Fruit fly (Drosophila melanogaster) whole organism, embryonic: ENCODE data around the gene Sam-S.

ENCODE experiments used
- ATbp ChIP-seq: fragments of 200-800 bp; sonication (Bioruptor generic); optimal IDR thresholded peaks from 2 replicates; lab custom pipeline; 2017; ENCODE audit warnings: missing biosample characterization, mild to moderate bottlenecking, missing genetic modification characterization, missing genetic modification reagents
- Bgb ChIP-seq: fragments of 200-800 bp; sonication (Bioruptor generic); IDR thresholded peaks from 2 replicates; pipeline ENCODE4 v1.3.6; 2022; ENCODE audit warnings: missing biosample characterization, missing genetic modification characterization; ENCODE audit not compliant: partially characterized antibody
- CG10366 ChIP-seq: fragments of 200-800 bp; sonication (Bioruptor generic); IDR thresholded peaks from 2 replicates; pipeline ENCODE4 v1.3.6; 2022; ENCODE audit warnings: missing biosample characterization, missing genetic modification characterization
- CG10543 ChIP-seq: fragments of 200-800 bp; sonication (Bioruptor generic); optimal IDR thresholded peaks from 3 replicates; lab custom pipeline; 2017; ENCODE audit warnings: missing biosample characterization, mild to moderate bottlenecking, missing genetic modification characterization, moderate library complexity
- CG12299 ChIP-seq: fragments of 200-800 bp; sonication (Bioruptor generic); optimal IDR thresholded peaks from 2 replicates; lab custom pipeline; 2018; ENCODE audit warnings: missing biosample characterization, mild to moderate bottlenecking, missing genetic modification characterization
- CG1233 ChIP-seq: fragments of 200-800 bp; sonication (Bioruptor generic); optimal IDR thresholded peaks from 4 replicates; lab custom pipeline; 2018; ENCODE audit warnings: missing biosample characterization, mild to moderate bottlenecking, missing genetic modification characterization
- CG12391 ChIP-seq: fragments of 200-800 bp; sonication (Bioruptor generic); optimal IDR thresholded peaks from 3 replicates; lab custom pipeline; 2018; ENCODE audit warnings: missing biosample characterization, mild to moderate bottlenecking, missing genetic modification characterization, moderate library complexity
- CG14441 ChIP-seq: fragments of 200-800 bp; sonication (Bioruptor generic); IDR thresholded peaks from 2 replicates; pipeline ENCODE4 v1.3.6; 2022; ENCODE audit warnings: missing biosample characterization, missing genetic modification characterization
- CG14667 ChIP-seq: fragments of 200-800 bp; sonication (Bioruptor generic); IDR thresholded peaks from 2 replicates; pipeline ENCODE4 v1.3.6; 2022; ENCODE audit warnings: missing biosample characterization, missing genetic modification characterization
- CG1603 ChIP-seq: fragments of 200-800 bp; sonication (Bioruptor generic); optimal IDR thresholded peaks from 2 replicates; lab custom pipeline; 2019; ENCODE audit warnings: missing biosample characterization, mild to moderate bottlenecking, missing genetic modification characterization, moderate library complexity
- CG17568 ChIP-seq: fragments of 200-800 bp; sonication (Bioruptor generic); optimal IDR thresholded peaks from 2 replicates; lab custom pipeline; 2018; ENCODE audit warnings: missing biosample characterization, mild to moderate bottlenecking, missing genetic modification characterization, moderate library complexity
- CG17829 ChIP-seq: fragments of 200-800 bp; optimal IDR thresholded peaks from 2 replicates; lab custom pipeline; 2019; ENCODE audit warnings: missing biosample characterization, mild to moderate bottlenecking, missing genetic modification characterization, moderate library complexity
- CG18476 ChIP-seq: fragments of 200-800 bp; sonication (Bioruptor generic); optimal IDR thresholded peaks from 2 replicates; lab custom pipeline; 2016; ENCODE audit warnings: missing biosample characterization, mild to moderate bottlenecking, missing genetic modification characterization
- CG18599 ChIP-seq: fragments of 200-800 bp; sonication (Bioruptor generic); optimal IDR thresholded peaks from 3 replicates; lab custom pipeline; 2017; ENCODE audit warnings: missing biosample characterization, missing genetic modification characterization, mild to moderate bottlenecking, moderate library complexity, missing genetic modification reagents
- CG2129 ChIP-seq: fragments of 200-800 bp; sonication (Bioruptor generic); IDR thresholded peaks from 2 replicates; pipeline ENCODE4 v1.3.6; 2022; ENCODE audit warnings: missing biosample characterization, missing genetic modification characterization; ENCODE audit not compliant: partially characterized antibody
- CG2678 ChIP-seq: fragments of 200-800 bp; sonication (Bioruptor generic); optimal IDR thresholded peaks from 3 replicates; lab custom pipeline; 2019; ENCODE audit warnings: missing biosample characterization, mild to moderate bottlenecking, missing genetic modification characterization, moderate library complexity
- CG31224 ChIP-seq: fragments of 200-800 bp; sonication (Bioruptor generic); IDR thresholded peaks from 2 replicates; pipeline ENCODE4 v1.3.6; 2022; ENCODE audit warnings: missing biosample characterization, missing genetic modification characterization
- CG34376 ChIP-seq: fragments of 200-800 bp; sonication (Bioruptor generic); optimal IDR thresholded peaks from 2 replicates; lab custom pipeline; 2018; ENCODE audit warnings: missing biosample characterization, mild to moderate bottlenecking, missing genetic modification characterization
- CG4617 ChIP-seq: fragments of 200-800 bp; sonication (Bioruptor generic); optimal IDR thresholded peaks from 3 replicates; lab custom pipeline; 2016; ENCODE audit warnings: missing biosample characterization, missing genetic modification characterization, borderline replicate concordance
- CG4820 ChIP-seq: fragments of 200-800 bp; sonication (Bioruptor generic); optimal IDR thresholded peaks from 3 replicates; lab custom pipeline; 2016; ENCODE audit warnings: missing biosample characterization, missing genetic modification characterization
- CG6765 ChIP-seq: fragments of 200-800 bp; sonication (Bioruptor generic); optimal IDR thresholded peaks from 3 replicates; lab custom pipeline; 2017; ENCODE audit warnings: missing biosample characterization, mild to moderate bottlenecking, missing genetic modification characterization
- CG7745 ChIP-seq: fragments of 200-800 bp; sonication (Bioruptor generic); optimal IDR thresholded peaks from 2 replicates; lab custom pipeline; 2018; ENCODE audit warnings: missing biosample characterization, mild to moderate bottlenecking, missing genetic modification characterization, moderate library complexity
- CG9727 ChIP-seq: fragments of 200-800 bp; sonication (Bioruptor generic); optimal IDR thresholded peaks from 3 replicates; lab custom pipeline; 2017; ENCODE audit warnings: missing biosample characterization, mild to moderate bottlenecking, missing genetic modification characterization
- CoRest ChIP-seq: fragments of 200-800 bp; sonication (Bioruptor generic); optimal IDR thresholded peaks from 3 replicates; lab custom pipeline; 2018; ENCODE audit warnings: missing biosample characterization, mild to moderate bottlenecking, missing genetic modification characterization, moderate library complexity
- Dek ChIP-seq: fragments of 200-800 bp; sonication (Bioruptor generic); optimal IDR thresholded peaks from 3 replicates; lab custom pipeline; 2019; ENCODE audit warnings: missing biosample characterization, mild to moderate bottlenecking, missing genetic modification characterization, moderate library complexity
- Doc2 ChIP-seq: fragments of 200-800 bp; sonication (Bioruptor generic); IDR thresholded peaks from 2 replicates; pipeline ENCODE4 v1.3.6; 2022; ENCODE audit warnings: missing biosample characterization, missing genetic modification characterization
- Drgx ChIP-seq: fragments of 200-800 bp; sonication (Bioruptor generic); IDR thresholded peaks from 2 replicates; pipeline ENCODE4 v1.3.6; 2022; ENCODE audit warnings: missing biosample characterization, missing genetic modification characterization
- Ets97D ChIP-seq: fragments of 200-800 bp; sonication (Bioruptor generic); optimal IDR thresholded peaks from 3 replicates; lab custom pipeline; 2016; ENCODE audit warnings: missing biosample characterization, missing genetic modification characterization
- Hr51 ChIP-seq, 2 experiments: fragments of 200-800 bp; sonication (Bioruptor generic); optimal IDR thresholded peaks; 2 replicates in 1 of 2; 3 replicates in 1 of 2; lab custom pipeline; 2016 to 2018; ENCODE audit warnings: missing biosample characterization in 2 of 2, missing genetic modification characterization in 2 of 2, mild to moderate bottlenecking in 1 of 2, moderate library complexity in 1 of 2
- Hr78 ChIP-seq, 2 experiments: fragments of 200-800 bp in 1 of 2; fragments of >200 bp in 1 of 2; sonication (Bioruptor generic) in 1 of 2; optimal IDR thresholded peaks; 2 replicates each; lab custom pipeline; 2017 to 2019; ENCODE audit warnings: missing biosample characterization in 2 of 2, missing genetic modification characterization in 2 of 2, mild to moderate bottlenecking in 1 of 2, moderate library complexity in 1 of 2
- NK7.1 ChIP-seq: fragments of 200-800 bp; sonication (Bioruptor generic); optimal IDR thresholded peaks from 3 replicates; lab custom pipeline; 2016; ENCODE audit warnings: missing biosample characterization, missing genetic modification characterization
- NfI ChIP-seq: fragments of 200-800 bp; sonication (Bioruptor generic); optimal IDR thresholded peaks from 3 replicates; lab custom pipeline; 2018; ENCODE audit warnings: missing biosample characterization, mild to moderate bottlenecking, missing genetic modification characterization, moderate library complexity
- Oli ChIP-seq: fragments of 200-800 bp; sonication (Bioruptor generic); optimal IDR thresholded peaks from 2 replicates; lab custom pipeline; 2018; ENCODE audit warnings: missing biosample characterization, mild to moderate bottlenecking, missing genetic modification characterization, moderate library complexity
- PHDP ChIP-seq: fragments of 200-800 bp; sonication (Bioruptor generic); optimal IDR thresholded peaks from 3 replicates; lab custom pipeline; 2018; ENCODE audit warnings: missing biosample characterization, mild to moderate bottlenecking, missing genetic modification characterization, moderate library complexity
- Pdp1 ChIP-seq, 2 experiments: fragments of 200-800 bp; sonication (Bioruptor generic); optimal IDR thresholded peaks; 3 replicates each; lab custom pipeline; 2016; ENCODE audit warnings: missing biosample characterization in 2 of 2, missing genetic modification characterization in 2 of 2, mild to moderate bottlenecking in 1 of 2, moderate library complexity in 1 of 2
- Ravus ChIP-seq: fragments of 200-800 bp; sonication (Bioruptor generic); IDR thresholded peaks from 2 replicates; pipeline ENCODE4 v1.3.6; 2022; ENCODE audit warnings: missing biosample characterization, missing genetic modification characterization
- Sin3A ChIP-seq: fragments of >200 bp; optimal IDR thresholded peaks from 2 replicates; lab custom pipeline; 2018
- bsh ChIP-seq, 2 experiments: fragments of 200-800 bp; sonication (Bioruptor generic); optimal IDR thresholded peaks; 2 replicates each; lab custom pipeline; 2017 to 2018; ENCODE audit warnings: mild to moderate bottlenecking in 2 of 2, missing biosample characterization in 2 of 2, missing genetic modification characterization in 2 of 2, moderate library complexity in 1 of 2
- cas ChIP-seq: fragments of 200-800 bp; sonication (Bioruptor generic); IDR thresholded peaks from 2 replicates; pipeline ENCODE4 v1.3.6; 2022; ENCODE audit warnings: missing biosample characterization, missing genetic modification characterization
- en ChIP-seq: fragments of 200-800 bp; sonication (Bioruptor generic); optimal IDR thresholded peaks from 2 replicates; lab custom pipeline; 2016; ENCODE audit warnings: missing biosample characterization, missing genetic modification characterization
- exex ChIP-seq: fragments of 200-800 bp; sonication (Bioruptor generic); optimal IDR thresholded peaks from 4 replicates; lab custom pipeline; 2018; ENCODE audit warnings: missing biosample characterization, mild to moderate bottlenecking, missing genetic modification characterization, moderate library complexity
- fd3F ChIP-seq: fragments of 200-800 bp; sonication (Bioruptor generic); optimal IDR thresholded peaks from 2 replicates; lab custom pipeline; 2018; ENCODE audit warnings: missing biosample characterization, mild to moderate bottlenecking, missing genetic modification characterization, moderate library complexity
- kah ChIP-seq: fragments of 200-800 bp; sonication (Bioruptor generic); optimal IDR thresholded peaks from 2 replicates; lab custom pipeline; 2018; ENCODE audit warnings: missing biosample characterization, mild to moderate bottlenecking, missing genetic modification characterization
- lab ChIP-seq: fragments of 200-800 bp; sonication (Bioruptor generic); optimal IDR thresholded peaks from 3 replicates; lab custom pipeline; 2017; ENCODE audit warnings: missing biosample characterization, missing genetic modification characterization, mild to moderate bottlenecking, moderate library complexity, missing genetic modification reagents
- nmo ChIP-seq: fragments of 200-800 bp; sonication (Bioruptor generic); optimal IDR thresholded peaks from 2 replicates; lab custom pipeline; 2018; ENCODE audit warnings: missing biosample characterization, mild to moderate bottlenecking, missing genetic modification characterization, moderate library complexity
- sd ChIP-seq: fragments of 200-800 bp; sonication (Bioruptor generic); optimal IDR thresholded peaks from 3 replicates; lab custom pipeline; 2018; ENCODE audit warnings: missing biosample characterization, mild to moderate bottlenecking, missing genetic modification characterization, moderate library complexity
- shn ChIP-seq: fragments of 200-800 bp; sonication (Bioruptor generic); optimal IDR thresholded peaks from 3 replicates; lab custom pipeline; 2016; ENCODE audit warnings: missing biosample characterization, missing genetic modification characterization
- slbo ChIP-seq: fragments of 200-800 bp; sonication (Bioruptor generic); IDR thresholded peaks from 2 replicates; pipeline ENCODE4 v1.3.6; 2022; ENCODE audit warnings: missing biosample characterization, missing genetic modification characterization
- stwl ChIP-seq: fragments of 200-800 bp; sonication (Bioruptor generic); optimal IDR thresholded peaks from 3 replicates; lab custom pipeline; 2018; ENCODE audit warnings: missing biosample characterization, mild to moderate bottlenecking, missing genetic modification characterization, moderate library complexity
- vfl ChIP-seq: fragments of 200-800 bp; sonication (Bioruptor generic); optimal IDR thresholded peaks from 2 replicates; lab custom pipeline; 2016; ENCODE audit warnings: missing biosample characterization, missing genetic modification characterization
- wor ChIP-seq: fragments of 200-800 bp; sonication (Bioruptor generic); IDR thresholded peaks from 2 replicates; pipeline ENCODE4 v1.3.6; 2022; ENCODE audit warnings: missing biosample characterization, missing genetic modification characterization

Sam-S gene

DNA sequence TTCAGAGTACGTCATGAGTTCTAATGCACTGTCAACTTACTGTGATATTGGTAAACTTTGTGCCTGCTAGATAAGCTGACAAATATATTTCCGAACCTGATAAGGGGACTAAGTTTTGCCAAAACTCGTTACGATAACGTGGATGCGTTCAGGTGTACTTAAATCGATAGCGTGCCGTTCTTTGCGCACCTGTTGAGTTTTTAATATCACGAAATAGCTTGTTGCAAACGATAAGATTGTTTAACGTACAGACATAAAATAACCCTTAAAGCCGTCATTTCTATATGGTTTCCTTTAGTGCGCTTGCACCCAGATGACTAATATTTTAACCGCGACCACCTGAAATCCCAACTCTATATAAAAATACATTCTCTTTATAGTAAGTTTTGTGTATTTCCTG lies 24.6 kb upstream of the Sam-S start (continued):
- TF ChIP-seq fd3F (GFP tag; lab: Kevin White, UChicago): no peak
- TF ChIP-seq nmo (GFP tag; lab: Kevin White, UChicago): no peak
- no peak for TF ChIP-seq Oli
- no peak for TF ChIP-seq CG12391 (tag; lab: Kevin White, UChicago)
- no peak for TF ChIP-seq CG12299
- no peak for TF ChIP-seq Ets97D (GFP tag; lab: Kevin White, UChicago)
- no peak for TF ChIP-seq CG7745 (tag; lab: Kevin White, UChicago)
- no peak for TF ChIP-seq CG4820 (GFP tag; lab: Kevin White, UChicago)
- no peak for TF ChIP-seq slbo (GFP tag; lab: Robert Waterston, UW)
- no peak for TF ChIP-seq NK7.1 (GFP tag; lab: Kevin White, UChicago)
- peak; percentile 64 for TF ChIP-seq CG34376 (GFP tag; lab: Kevin White, UChicago)
- no peak for TF ChIP-seq CG10366
- TF ChIP-seq CG17829: no peak
- TF ChIP-seq vfl (GFP tag; lab: Kevin White, UChicago): no peak
- TF ChIP-seq en (GFP tag; lab: Kevin White, UChicago): no peak
- no peak for TF ChIP-seq CG17568
- peak; percentile 51 for TF ChIP-seq kah (GFP tag; lab: Kevin White, UChicago)
- TF ChIP-seq cas: no peak
- TF ChIP-seq Hr51 (GFP tag; optimal IDR thresholded peaks at IDR 0.05; lab: Kevin White, UChicago): no peak
- no peak for TF ChIP-seq Drgx
- peak; percentile 54 for TF ChIP-seq sd (tag; lab: Kevin White, UChicago)
- TF ChIP-seq stwl (tag; lab: Kevin White, UChicago): no peak
- TF ChIP-seq shn (GFP tag; lab: Kevin White, UChicago): no peak
- no peak for TF ChIP-seq Pdp1 (GFP tag; optimal IDR thresholded peaks at IDR 0.05; lab: Kevin White, UChicago)
- peak; percentile 26 for TF ChIP-seq lab (GFP tag; lab: Kevin White, UChicago)
- TF ChIP-seq Hr78 (GFP tag; optimal IDR thresholded peaks at IDR 0.05; lab: Kevin White, UChicago): peak in 1 of 2 experiments; percentile 7
- no peak for TF ChIP-seq CG4617 (GFP tag; lab: Kevin White, UChicago)
- TF ChIP-seq CG14441 (GFP tag; lab: Robert Waterston, UW): no peak
- no peak for TF ChIP-seq wor (GFP tag; lab: Robert Waterston, UW)
- TF ChIP-seq Dek (tag; lab: Kevin White, UChicago): no peak
- TF ChIP-seq Sin3A (lab: Kevin White, UChicago): no peak
- TF ChIP-seq bsh (GFP tag; optimal IDR thresholded peaks at IDR 0.05; lab: Kevin White, UChicago): no peak
- no peak for TF ChIP-seq CG1603 (tag; lab: Kevin White, UChicago)
- no peak for TF ChIP-seq CG14667
- TF ChIP-seq NfI (GFP tag; lab: Kevin White, UChicago): no peak
- no peak for TF ChIP-seq PHDP (tag; lab: Kevin White, UChicago)
- peak; percentile 82 for TF ChIP-seq exex (tag; lab: Kevin White, UChicago)

DNA sequence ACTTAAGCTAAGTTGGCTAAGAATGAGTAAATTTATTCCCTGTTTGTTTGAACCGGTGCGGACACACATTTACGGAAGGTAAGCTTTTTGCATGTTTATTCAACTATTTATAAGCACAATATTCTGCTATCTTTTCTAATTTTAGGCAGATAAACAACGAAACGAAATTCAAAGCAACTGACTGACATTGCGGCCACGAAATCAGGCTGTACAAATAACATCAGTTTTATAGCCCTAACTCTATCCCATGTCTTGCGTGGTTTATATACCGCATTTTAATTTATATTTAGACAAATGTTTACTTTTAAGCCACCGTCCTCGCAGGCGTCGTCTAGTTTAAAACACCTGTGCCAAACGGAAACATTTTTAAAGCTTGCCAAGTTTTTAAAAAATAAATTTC lies 21.6 kb upstream of the Sam-S start:
- TF ChIP-seq CG31224 (no peak), Doc2 (GFP tag; lab: Robert Waterston, UW) (no peak), CoRest (tag; lab: Kevin White, UChicago) (no peak), CG2129 (no peak), CG2678 (tag; lab: Kevin White, UChicago) (peak; percentile 50), Bgb (no peak), Ravus (GFP tag; lab: Robert Waterston, UW) (no peak), CG1233 (no peak), ATbp (GFP tag; lab: Kevin White, UChicago) (no peak), CG10543 (GFP tag; lab: Kevin White, UChicago) (peak; percentile 14), CG18476 (GFP tag; lab: Kevin White, UChicago) (no peak), CG6765 (peak; percentile 39), CG9727 (GFP tag; lab: Kevin White, UChicago) (no peak), CG18599 (peak; percentile 65)
